Fruit fly (Drosophila melanogaster) whole organism, embryonic: Measurements from ENCODE around the gene Mms19.

Experiments
- Atf6 ChIP-seq: fragments of 200-800 bp; sonication (Bioruptor generic); IDR thresholded peaks from 2 replicates; pipeline ENCODE4 v1.3.6; 2022; ENCODE audit warnings: missing biosample characterization, missing genetic modification characterization
- B-H2 ChIP-seq: fragments of 200-800 bp; sonication (Bioruptor generic); optimal IDR thresholded peaks from 2 replicates; lab custom pipeline; 2018; ENCODE audit warnings: missing biosample characterization, mild to moderate bottlenecking, missing genetic modification characterization
- CG10209 ChIP-seq: fragments of 200-800 bp; sonication (Bioruptor generic); optimal IDR thresholded peaks from 3 replicates; lab custom pipeline; 2017; ENCODE audit warnings: missing biosample characterization, mild to moderate bottlenecking, missing genetic modification characterization, missing genetic modification reagents
- CG10321 ChIP-seq: fragments of 200-800 bp; sonication (Bioruptor generic); IDR thresholded peaks from 2 replicates; pipeline ENCODE4 v1.3.6; 2022; ENCODE audit warnings: missing biosample characterization, missing genetic modification characterization
- CG11085 ChIP-seq: fragments of 200-800 bp; sonication (Bioruptor generic); IDR thresholded peaks from 2 replicates; pipeline ENCODE4 v1.3.6; 2022; ENCODE audit warnings: missing biosample characterization, missing genetic modification characterization
- CG11247 ChIP-seq: fragments of 200-800 bp; sonication (Bioruptor generic); IDR thresholded peaks from 2 replicates; pipeline ENCODE4 v1.3.6; 2022; ENCODE audit warnings: missing biosample characterization, missing genetic modification characterization
- CG11723 ChIP-seq: fragments of 200-800 bp; sonication (Bioruptor generic); optimal IDR thresholded peaks from 2 replicates; lab custom pipeline; 2017; ENCODE audit warnings: missing biosample characterization, mild to moderate bottlenecking, missing genetic modification characterization
- CG13287 ChIP-seq: fragments of 200-800 bp; sonication (Bioruptor generic); IDR thresholded peaks from 2 replicates; pipeline ENCODE4 v1.3.6; 2022; ENCODE audit warnings: missing biosample characterization, missing genetic modification characterization; ENCODE audit not compliant: partially characterized antibody
- CG13296 ChIP-seq: fragments of 200-800 bp; sonication (Bioruptor generic); optimal IDR thresholded peaks from 3 replicates; lab custom pipeline; 2018; ENCODE audit warnings: missing biosample characterization, mild to moderate bottlenecking, missing genetic modification characterization
- CG15479 ChIP-seq: fragments of 200-800 bp; sonication (Bioruptor generic); optimal IDR thresholded peaks from 3 replicates; lab custom pipeline; 2019; ENCODE audit warnings: missing biosample characterization, mild to moderate bottlenecking, missing genetic modification characterization, moderate library complexity
- CG16863 ChIP-seq: fragments of 200-800 bp; sonication (Bioruptor generic); optimal IDR thresholded peaks from 3 replicates; lab custom pipeline; 2016; ENCODE audit warnings: missing biosample characterization, missing genetic modification characterization
- CG2875 ChIP-seq: fragments of 200-800 bp; sonication (Bioruptor generic); optimal IDR thresholded peaks from 2 replicates; lab custom pipeline; 2017; ENCODE audit warnings: missing biosample characterization, mild to moderate bottlenecking, missing genetic modification characterization, missing genetic modification reagents
- CG3163 ChIP-seq: fragments of 200-800 bp; sonication (Bioruptor generic); optimal IDR thresholded peaks from 3 replicates; lab custom pipeline; 2016; ENCODE audit warnings: missing biosample characterization, missing genetic modification characterization
- CG33213 ChIP-seq: fragments of 200-800 bp; sonication (Bioruptor generic); optimal IDR thresholded peaks from 3 replicates; lab custom pipeline; 2016; ENCODE audit warnings: missing biosample characterization, missing genetic modification characterization
- CG34224 ChIP-seq: fragments of 200-800 bp; sonication (Bioruptor generic); IDR thresholded peaks from 3 replicates; pipeline ENCODE4 v1.3.6; 2022; ENCODE audit warnings: missing biosample characterization, missing genetic modification characterization; ENCODE audit not compliant: partially characterized antibody
- CG43689 ChIP-seq: fragments of 200-800 bp; sonication (Bioruptor generic); IDR thresholded peaks from 2 replicates; pipeline ENCODE4 v1.3.6; 2022; ENCODE audit warnings: missing biosample characterization, missing genetic modification characterization
- CG4424 ChIP-seq: fragments of 200-800 bp; sonication (Bioruptor generic); optimal IDR thresholded peaks from 3 replicates; lab custom pipeline; 2016; ENCODE audit warnings: missing biosample characterization, missing genetic modification characterization
- CG4820 ChIP-seq: fragments of 200-800 bp; sonication (Bioruptor generic); optimal IDR thresholded peaks from 3 replicates; lab custom pipeline; 2016; ENCODE audit warnings: missing biosample characterization, missing genetic modification characterization
- CG6654 ChIP-seq: fragments of 200-800 bp; sonication (Bioruptor generic); optimal IDR thresholded peaks from 2 replicates; lab custom pipeline; 2017; ENCODE audit warnings: missing biosample characterization, mild to moderate bottlenecking, missing genetic modification characterization
- CG7372 ChIP-seq: fragments of 200-800 bp; sonication (Bioruptor generic); IDR thresholded peaks from 2 replicates; pipeline ENCODE4 v1.3.6; 2022; ENCODE audit warnings: missing biosample characterization, missing genetic modification characterization
- CG7556 ChIP-seq: fragments of 200-800 bp; sonication (Bioruptor generic); optimal IDR thresholded peaks from 2 replicates; lab custom pipeline; 2017; ENCODE audit warnings: missing biosample characterization, mild to moderate bottlenecking, missing genetic modification characterization
- CG8388 ChIP-seq: fragments of 200-800 bp; sonication (Bioruptor generic); optimal IDR thresholded peaks from 2 replicates; lab custom pipeline; 2019; ENCODE audit warnings: missing biosample characterization, mild to moderate bottlenecking, missing genetic modification characterization, moderate library complexity
- CG9609 ChIP-seq: fragments of 200-800 bp; sonication (Bioruptor generic); optimal IDR thresholded peaks from 3 replicates; lab custom pipeline; 2016; ENCODE audit warnings: missing biosample characterization, missing genetic modification characterization
- Camta ChIP-seq: fragments of 200-800 bp; sonication (Bioruptor generic); optimal IDR thresholded peaks from 2 replicates; lab custom pipeline; 2016; ENCODE audit warnings: missing biosample characterization, missing genetic modification characterization
- ERR ChIP-seq: fragments of 200-800 bp; sonication (Bioruptor generic); optimal IDR thresholded peaks from 2 replicates; lab custom pipeline; 2016; ENCODE audit warnings: missing biosample characterization, missing genetic modification characterization
- Gsc ChIP-seq: fragments of 200-800 bp; sonication (Bioruptor generic); IDR thresholded peaks from 2 replicates; pipeline ENCODE4 v1.3.6; 2022; ENCODE audit warnings: missing biosample characterization, missing genetic modification characterization
- H15 ChIP-seq: fragments of 200-800 bp; sonication (Bioruptor generic); IDR thresholded peaks from 3 replicates; pipeline ENCODE4 v1.3.6; 2022; ENCODE audit warnings: missing biosample characterization, missing genetic modification characterization
- HHEX ChIP-seq: fragments of 200-800 bp; sonication (Bioruptor generic); optimal IDR thresholded peaks from 3 replicates; lab custom pipeline; 2017; ENCODE audit warnings: missing biosample characterization, mild to moderate bottlenecking, missing genetic modification characterization, missing genetic modification reagents
- Hr51 ChIP-seq, 2 experiments: fragments of 200-800 bp; sonication (Bioruptor generic); optimal IDR thresholded peaks; 2 replicates in 1 of 2; 3 replicates in 1 of 2; lab custom pipeline; 2016 to 2018; ENCODE audit warnings: missing biosample characterization in 2 of 2, missing genetic modification characterization in 2 of 2, mild to moderate bottlenecking in 1 of 2, moderate library complexity in 1 of 2
- Jarid2 ChIP-seq: fragments of 200-800 bp; sonication (Bioruptor generic); optimal IDR thresholded peaks from 3 replicates; lab custom pipeline; 2017; ENCODE audit warnings: mild to moderate bottlenecking, missing biosample characterization, missing genetic modification reagents, missing genetic modification characterization
- Lhr ChIP-seq: fragments of 200-800 bp; sonication (Bioruptor generic); optimal IDR thresholded peaks from 3 replicates; lab custom pipeline; 2017; ENCODE audit warnings: mild to moderate bottlenecking, missing biosample characterization, missing genetic modification reagents, missing genetic modification characterization
- Neu2 ChIP-seq: fragments of 200-800 bp; sonication (Bioruptor generic); optimal IDR thresholded peaks from 3 replicates; lab custom pipeline; 2016; ENCODE audit warnings: missing biosample characterization, missing genetic modification characterization, borderline replicate concordance
- Opbp ChIP-seq: fragments of 200-800 bp; sonication (Bioruptor generic); IDR thresholded peaks from 3 replicates; pipeline ENCODE4 v1.3.6; 2022; ENCODE audit warnings: missing biosample characterization, missing genetic modification characterization; ENCODE audit not compliant: partially characterized antibody
- Ravus ChIP-seq: fragments of 200-800 bp; sonication (Bioruptor generic); IDR thresholded peaks from 2 replicates; pipeline ENCODE4 v1.3.6; 2022; ENCODE audit warnings: missing biosample characterization, missing genetic modification characterization
- Sin3A ChIP-seq: fragments of >200 bp; optimal IDR thresholded peaks from 2 replicates; lab custom pipeline; 2018
- az2 ChIP-seq: fragments of 200-800 bp; sonication (Bioruptor generic); optimal IDR thresholded peaks from 3 replicates; lab custom pipeline; 2016; ENCODE audit warnings: missing biosample characterization, missing genetic modification characterization
- dan ChIP-seq: fragments of 200-800 bp; sonication (Bioruptor generic); IDR thresholded peaks from 2 replicates; pipeline ENCODE4 v1.3.6; 2022; ENCODE audit warnings: missing biosample characterization, missing genetic modification characterization
- esg ChIP-seq: fragments of 200-800 bp; sonication (Bioruptor generic); conservative IDR thresholded peaks from 2 replicates; pipeline ENCODE4 v1.3.6; 2022; ENCODE audit warnings: missing biosample characterization, missing genetic modification characterization
- fd102C ChIP-seq: fragments of 200-800 bp; sonication (Bioruptor generic); optimal IDR thresholded peaks from 2 replicates; lab custom pipeline; 2018; ENCODE audit warnings: missing biosample characterization, mild to moderate bottlenecking, missing genetic modification characterization, moderate library complexity
- gcm ChIP-seq: fragments of 200-800 bp; sonication (Bioruptor generic); optimal IDR thresholded peaks from 2 replicates; lab custom pipeline; 2019; ENCODE audit warnings: missing biosample characterization, mild to moderate bottlenecking, missing genetic modification characterization, moderate library complexity
- grau ChIP-seq: fragments of 200-800 bp; optimal IDR thresholded peaks from 3 replicates; lab custom pipeline; 2019; ENCODE audit warnings: missing biosample characterization, mild to moderate bottlenecking, missing genetic modification characterization, moderate library complexity
- grn ChIP-seq: fragments of 200-800 bp; sonication (Bioruptor generic); optimal IDR thresholded peaks from 3 replicates; lab custom pipeline; 2017; ENCODE audit warnings: missing biosample characterization, missing genetic modification characterization
- her ChIP-seq: fragments of 200-800 bp; sonication (Bioruptor generic); optimal IDR thresholded peaks from 2 replicates; lab custom pipeline; 2016; ENCODE audit warnings: missing biosample characterization, missing genetic modification characterization
- hkb ChIP-seq, 2 experiments: fragments of 200-800 bp in 1 of 2; fragments of >200 bp in 1 of 2; sonication (Bioruptor generic) in 1 of 2; IDR thresholded peaks in 1 of 2; optimal IDR thresholded peaks in 1 of 2; 2 replicates each; pipeline versions ENCODE4 v1.3.6 to Lab custom; 2017 to 2022; ENCODE audit warnings: missing biosample characterization in 1 of 2, missing genetic modification characterization in 1 of 2
- jigr1 ChIP-seq: fragments of 200-800 bp; sonication (Bioruptor generic); IDR thresholded peaks from 3 replicates; pipeline ENCODE4 v1.3.6; 2022; ENCODE audit warnings: missing biosample characterization, missing genetic modification characterization
- oc ChIP-seq: fragments of 200-800 bp; sonication (Bioruptor generic); optimal IDR thresholded peaks from 2 replicates; lab custom pipeline; 2018; ENCODE audit warnings: missing biosample characterization, mild to moderate bottlenecking, missing genetic modification characterization, moderate library complexity
- sisA ChIP-seq: fragments of 200-800 bp; sonication (Bioruptor generic); IDR thresholded peaks from 2 replicates; pipeline ENCODE4 v1.3.6; 2022; ENCODE audit warnings: missing biosample characterization, missing genetic modification characterization
- sob ChIP-seq: fragments of 200-800 bp; sonication (Bioruptor generic); IDR thresholded peaks from 2 replicates; pipeline ENCODE4 v1.3.6; 2022; ENCODE audit warnings: missing biosample characterization, missing genetic modification characterization
- stwl ChIP-seq: fragments of 200-800 bp; sonication (Bioruptor generic); optimal IDR thresholded peaks from 3 replicates; lab custom pipeline; 2018; ENCODE audit warnings: missing biosample characterization, mild to moderate bottlenecking, missing genetic modification characterization, moderate library complexity
- vnd ChIP-seq: fragments of 200-800 bp; sonication (Bioruptor generic); IDR thresholded peaks from 3 replicates; pipeline ENCODE4 v1.3.6; 2022; ENCODE audit warnings: missing biosample characterization, missing genetic modification characterization; ENCODE audit not compliant: partially characterized antibody

Mms19 gene

DNA sequence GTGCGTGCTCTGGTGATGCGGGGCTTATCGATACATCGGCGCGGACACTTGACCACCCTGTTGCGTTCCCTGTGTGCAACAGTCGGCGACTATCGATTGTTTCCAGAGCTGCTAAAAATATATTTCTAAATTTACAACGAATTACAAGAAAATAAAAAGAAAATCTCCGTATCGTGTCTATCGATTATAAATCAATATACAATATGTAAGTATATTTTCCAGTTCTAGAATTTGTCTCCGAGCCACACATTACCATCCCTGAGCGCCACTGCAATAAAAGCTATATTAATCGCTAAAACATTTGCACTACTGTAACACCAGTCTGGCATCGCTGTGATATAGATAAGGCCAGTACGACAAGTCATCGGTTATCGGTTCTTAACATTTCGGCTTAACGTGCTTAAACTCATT is at the start of gene Mms19, which contains the start of gene Kat60 (continued):
- TF ChIP-seq her (GFP tag; lab: Kevin White, UChicago) (no peak), oc (tag; lab: Kevin White, UChicago) (peak; percentile 26), Lhr (GFP tag; lab: Kevin White, UChicago) (peak; percentile 68), CG10209 (peak; percentile 47), Gsc (GFP tag; lab: Robert Waterston, UW) (no peak), sob (GFP tag; lab: Robert Waterston, UW) (peak; percentile 81), CG33213 (peak; percentile 56), CG9609 (GFP tag; lab: Kevin White, UChicago) (peak; percentile 57), hkb (optimal IDR thresholded peaks at IDR 0.05; lab: Kevin White, UChicago) (peak; percentile 89), hkb (GFP tag; IDR thresholded peaks at IDR 0.05; lab: Robert Waterston, UW) (peak; percentile 55; the same call in 1 of the 2 replicates), CG16863 (GFP tag; lab: Kevin White, UChicago) (peak; percentile 65), Sin3A (lab: Kevin White, UChicago) (peak; percentile 100), CG11085 (peak; percentile 64; the same call in 1 of the 2 replicates), H15 (GFP tag; lab: Robert Waterston, UW) (peak; percentile 55; the same call in 1 of the 3 replicates), stwl (tag; lab: Kevin White, UChicago) (peak; percentile 47), CG7556 (GFP tag; lab: Kevin White, UChicago) (no peak), az2 (GFP tag; lab: Kevin White, UChicago) (peak; percentile 66), CG11723 (GFP tag; lab: Kevin White, UChicago) (peak; percentile 34), Atf6 (no peak), CG7372 (GFP tag; lab: Robert Waterston, UW) (peak; percentile 39; the same call in 1 of the 2 replicates), CG4424 (GFP tag; lab: Kevin White, UChicago) (no peak), CG13287 (GFP tag; lab: Robert Waterston, UW) (peak; percentile 92), dan (GFP tag; lab: Robert Waterston, UW) (no peak), sisA (GFP tag; lab: Robert Waterston, UW) (peak; percentile 73), CG34224 (GFP tag; lab: Robert Waterston, UW) (peak; percentile 88), Jarid2 (GFP tag; lab: Kevin White, UChicago) (peak; percentile 30), jigr1 (GFP tag; lab: Robert Waterston, UW) (peak; percentile 82; the same call in 2 of the 3 replicates), vnd (GFP tag; lab: Robert Waterston, UW) (peak; percentile 95), CG2875 (GFP tag; lab: Kevin White, UChicago) (no peak), CG15479 (peak; percentile 54), CG6654 (GFP tag; lab: Kevin White, UChicago) (no peak), CG11247 (GFP tag; lab: Robert Waterston, UW) (peak; percentile 72), Camta (GFP tag; lab: Kevin White, UChicago) (peak; percentile 67), grau (no peak), grn (GFP tag; lab: Kevin White, UChicago) (no peak), CG3163 (GFP tag; lab: Kevin White, UChicago) (peak; percentile 36), CG4820 (peak; percentile 44), CG43689 (GFP tag; lab: Robert Waterston, UW) (no peak), gcm (GFP tag; lab: Kevin White, UChicago) (peak; percentile 46), Ravus (GFP tag; lab: Robert Waterston, UW) (peak; percentile 8; the same call in 1 of the 2 replicates), HHEX (GFP tag; lab: Kevin White, UChicago) (peak; percentile 44), CG13296 (GFP tag; lab: Kevin White, UChicago) (no peak), CG10321 (no peak), ERR (GFP tag; lab: Kevin White, UChicago) (peak; percentile 21), esg (peak; percentile 70), fd102C (GFP tag; lab: Kevin White, UChicago) (no peak), B-H2 (GFP tag; lab: Kevin White, UChicago) (no peak), Neu2 (GFP tag; lab: Kevin White, UChicago) (no peak), Hr51 (GFP tag; optimal IDR thresholded peaks at IDR 0.05; lab: Kevin White, UChicago) (peak in 1 of 2 experiments; percentile 35), CG8388 (GFP tag; lab: Kevin White, UChicago) (peak; percentile 47), Opbp (GFP tag; lab: Robert Waterston, UW) (peak; percentile 86)
